Fruit fly (Drosophila melanogaster) whole organism, embryonic: ENCODE results near the gene CG3184.

Experiments used
- Abd-B ChIP-seq: fragments of 200-800 bp; sonication (Bioruptor generic); optimal IDR thresholded peaks from 2 replicates; lab custom pipeline; 2018; ENCODE audit warnings: missing biosample characterization, mild to moderate bottlenecking, missing genetic modification characterization, moderate library complexity
- Awh ChIP-seq: fragments of 200-800 bp; sonication (Bioruptor generic); IDR thresholded peaks from 2 replicates; pipeline ENCODE4, ENCODE4 v1.3.6; 2022; ENCODE audit warnings: missing biosample characterization, missing genetic modification characterization
- B-H2 ChIP-seq: fragments of 200-800 bp; sonication (Bioruptor generic); optimal IDR thresholded peaks from 2 replicates; lab custom pipeline; 2018; ENCODE audit warnings: missing biosample characterization, mild to moderate bottlenecking, missing genetic modification characterization
- BEAF-32 ChIP-seq: fragments of 200-800 bp; sonication (Bioruptor generic); optimal IDR thresholded peaks from 3 replicates; lab custom pipeline; 2017; ENCODE audit warnings: missing biosample characterization, missing genetic modification characterization, mild to moderate bottlenecking, moderate library complexity, missing genetic modification reagents
- CG10431 ChIP-seq: fragments of 200-800 bp; sonication (Bioruptor generic); optimal IDR thresholded peaks from 3 replicates; lab custom pipeline; 2018; ENCODE audit warnings: missing biosample characterization, mild to moderate bottlenecking, missing genetic modification characterization
- CG10543 ChIP-seq: fragments of 200-800 bp; sonication (Bioruptor generic); optimal IDR thresholded peaks from 3 replicates; lab custom pipeline; 2017; ENCODE audit warnings: missing biosample characterization, mild to moderate bottlenecking, missing genetic modification characterization, moderate library complexity
- CG10654 ChIP-seq: fragments of 200-800 bp; sonication (Bioruptor generic); optimal IDR thresholded peaks from 2 replicates; lab custom pipeline; 2016; ENCODE audit warnings: missing biosample characterization, missing genetic modification characterization
- CG11247 ChIP-seq: fragments of 200-800 bp; sonication (Bioruptor generic); IDR thresholded peaks from 2 replicates; pipeline ENCODE4 v1.3.6; 2022; ENCODE audit warnings: missing biosample characterization, missing genetic modification characterization
- CG12219 ChIP-seq: fragments of 200-800 bp; sonication (Bioruptor generic); optimal IDR thresholded peaks from 3 replicates; lab custom pipeline; 2018; ENCODE audit warnings: missing biosample characterization, mild to moderate bottlenecking, missing genetic modification characterization
- CG12391 ChIP-seq: fragments of 200-800 bp; sonication (Bioruptor generic); optimal IDR thresholded peaks from 3 replicates; lab custom pipeline; 2018; ENCODE audit warnings: missing biosample characterization, mild to moderate bottlenecking, missing genetic modification characterization, moderate library complexity
- CG15514 ChIP-seq: fragments of 200-800 bp; sonication (Bioruptor generic); optimal IDR thresholded peaks from 3 replicates; lab custom pipeline; 2017; ENCODE audit warnings: missing biosample characterization, missing genetic modification characterization, mild to moderate bottlenecking, moderate library complexity, missing genetic modification reagents
- CG1647 ChIP-seq: fragments of 200-800 bp; sonication (Bioruptor generic); optimal IDR thresholded peaks from 3 replicates; lab custom pipeline; 2016; ENCODE audit warnings: missing biosample characterization, missing genetic modification characterization
- CG17568 ChIP-seq: fragments of 200-800 bp; sonication (Bioruptor generic); optimal IDR thresholded peaks from 2 replicates; lab custom pipeline; 2018; ENCODE audit warnings: missing biosample characterization, mild to moderate bottlenecking, missing genetic modification characterization, moderate library complexity
- CG17829 ChIP-seq: fragments of 200-800 bp; optimal IDR thresholded peaks from 2 replicates; lab custom pipeline; 2019; ENCODE audit warnings: missing biosample characterization, mild to moderate bottlenecking, missing genetic modification characterization, moderate library complexity
- CG30403 ChIP-seq: fragments of 200-800 bp; sonication (Bioruptor generic); optimal IDR thresholded peaks from 3 replicates; lab custom pipeline; 2016; ENCODE audit warnings: missing biosample characterization, missing genetic modification characterization
- CG3065 ChIP-seq: fragments of 200-800 bp; sonication (Bioruptor generic); optimal IDR thresholded peaks from 2 replicates; lab custom pipeline; 2016; ENCODE audit warnings: missing biosample characterization, missing genetic modification characterization
- CG31365 ChIP-seq: fragments of 200-800 bp; sonication (Bioruptor generic); optimal IDR thresholded peaks from 2 replicates; lab custom pipeline; 2018; ENCODE audit warnings: missing biosample characterization, mild to moderate bottlenecking, missing genetic modification characterization
- CG33557 ChIP-seq: fragments of 200-800 bp; sonication (Bioruptor generic); optimal IDR thresholded peaks from 2 replicates; lab custom pipeline; 2019; ENCODE audit warnings: missing biosample characterization, mild to moderate bottlenecking, missing genetic modification characterization, moderate library complexity
- CG3407 ChIP-seq: fragments of 200-800 bp; sonication (Bioruptor generic); optimal IDR thresholded peaks from 2 replicates; lab custom pipeline; 2018; ENCODE audit warnings: missing biosample characterization, mild to moderate bottlenecking, missing genetic modification characterization
- CG6791 ChIP-seq: fragments of 200-800 bp; sonication (Bioruptor generic); IDR thresholded peaks from 3 replicates; pipeline ENCODE4 v1.3.6; 2022; ENCODE audit warnings: missing biosample characterization, missing genetic modification characterization; ENCODE audit not compliant: partially characterized antibody
- CG8089 ChIP-seq: fragments of 200-800 bp; sonication (Bioruptor generic); optimal IDR thresholded peaks from 3 replicates; lab custom pipeline; 2016; ENCODE audit warnings: missing biosample characterization, missing genetic modification characterization
- CG9797 ChIP-seq: fragments of 200-800 bp; sonication (Bioruptor generic); optimal IDR thresholded peaks from 3 replicates; lab custom pipeline; 2018; ENCODE audit warnings: missing biosample characterization, mild to moderate bottlenecking, missing genetic modification characterization
- CG9876 ChIP-seq: fragments of 200-800 bp; sonication (Bioruptor generic); optimal IDR thresholded peaks from 2 replicates; lab custom pipeline; 2016; ENCODE audit warnings: missing biosample characterization, missing genetic modification characterization
- H2.0 ChIP-seq: fragments of 200-800 bp; sonication (Bioruptor generic); IDR thresholded peaks from 2 replicates; pipeline ENCODE4 v1.3.6; 2022; ENCODE audit warnings: missing biosample characterization, missing genetic modification characterization
- Hr3 ChIP-seq: fragments of 200-800 bp; sonication (Bioruptor generic); optimal IDR thresholded peaks from 3 replicates; lab custom pipeline; 2016; ENCODE audit warnings: missing biosample characterization, missing genetic modification characterization
- Max ChIP-seq: fragments of 200-800 bp; sonication (Bioruptor generic); optimal IDR thresholded peaks from 2 replicates; lab custom pipeline; 2016; ENCODE audit warnings: missing biosample characterization, mild to moderate bottlenecking, missing genetic modification characterization
- Myb ChIP-seq: fragments of 200-800 bp; sonication (Bioruptor generic); optimal IDR thresholded peaks from 2 replicates; lab custom pipeline; 2016; ENCODE audit warnings: missing biosample characterization, missing genetic modification characterization
- Oli ChIP-seq: fragments of 200-800 bp; sonication (Bioruptor generic); optimal IDR thresholded peaks from 2 replicates; lab custom pipeline; 2018; ENCODE audit warnings: missing biosample characterization, mild to moderate bottlenecking, missing genetic modification characterization, moderate library complexity
- Xrp1 ChIP-seq: fragments of 200-800 bp; sonication (Bioruptor generic); IDR thresholded peaks from 2 replicates; pipeline ENCODE4 v1.3.6; 2022; ENCODE audit warnings: missing biosample characterization, missing genetic modification characterization
- bowl ChIP-seq: fragments of 200-800 bp; sonication (Bioruptor generic); IDR thresholded peaks from 2 replicates; pipeline ENCODE4 v1.3.6; 2022; ENCODE audit warnings: missing biosample characterization, missing genetic modification characterization
- br ChIP-seq: fragments of >200 bp; optimal IDR thresholded peaks from 2 replicates; lab custom pipeline; 2017
- dm ChIP-seq: fragments of 200-800 bp; sonication (Bioruptor generic); optimal IDR thresholded peaks from 3 replicates; lab custom pipeline; 2016; ENCODE audit warnings: missing biosample characterization, missing genetic modification characterization
- dmrt99B ChIP-seq: fragments of 200-800 bp; sonication (Bioruptor generic); optimal IDR thresholded peaks from 2 replicates; lab custom pipeline; 2018; ENCODE audit warnings: missing biosample characterization, mild to moderate bottlenecking, missing genetic modification characterization, moderate library complexity
- emc ChIP-seq: fragments of 200-800 bp; sonication (Bioruptor generic); optimal IDR thresholded peaks from 2 replicates; lab custom pipeline; 2016; ENCODE audit warnings: missing biosample characterization, missing genetic modification characterization
- esg ChIP-seq: fragments of 200-800 bp; sonication (Bioruptor generic); conservative IDR thresholded peaks from 2 replicates; pipeline ENCODE4 v1.3.6; 2022; ENCODE audit warnings: missing biosample characterization, missing genetic modification characterization
- ewg ChIP-seq: fragments of 200-800 bp; sonication (Bioruptor generic); optimal IDR thresholded peaks from 3 replicates; lab custom pipeline; 2017; ENCODE audit warnings: mild to moderate bottlenecking, missing biosample characterization, missing genetic modification reagents, missing genetic modification characterization
- gce ChIP-seq: fragments of 200-800 bp; sonication (Bioruptor generic); IDR thresholded peaks from 3 replicates; pipeline ENCODE4 v1.3.6; 2022; ENCODE audit warnings: missing biosample characterization, missing genetic modification characterization
- hkb ChIP-seq, 2 experiments: fragments of 200-800 bp in 1 of 2; fragments of >200 bp in 1 of 2; sonication (Bioruptor generic) in 1 of 2; IDR thresholded peaks in 1 of 2; optimal IDR thresholded peaks in 1 of 2; 2 replicates each; pipeline versions ENCODE4 v1.3.6 to Lab custom; 2017 to 2022; ENCODE audit warnings: missing biosample characterization in 1 of 2, missing genetic modification characterization in 1 of 2
- hth ChIP-seq: fragments of >200 bp; optimal IDR thresholded peaks from 2 replicates; lab custom pipeline; 2017; ENCODE audit warnings: inconsistent platforms
- oc ChIP-seq: fragments of 200-800 bp; sonication (Bioruptor generic); optimal IDR thresholded peaks from 2 replicates; lab custom pipeline; 2018; ENCODE audit warnings: missing biosample characterization, mild to moderate bottlenecking, missing genetic modification characterization, moderate library complexity
- pan ChIP-seq, 4 experiments: fragments of >200 bp in 3 of 4; fragments of 200-800 bp in 1 of 4; sonication (Bioruptor generic) in 1 of 4; optimal IDR thresholded peaks in 3 of 4; IDR thresholded peaks in 1 of 4; 2 replicates each; pipeline versions ENCODE4 v1.3.6 to Lab custom; 2017 to 2022; ENCODE audit warnings: missing biosample characterization in 2 of 4, missing genetic modification characterization in 2 of 4, mixed read lengths in 1 of 4
- pros ChIP-seq: fragments of 200-800 bp; sonication (Bioruptor generic); optimal IDR thresholded peaks from 3 replicates; lab custom pipeline; 2019; ENCODE audit warnings: missing biosample characterization, mild to moderate bottlenecking, missing genetic modification characterization, moderate library complexity
- psq ChIP-seq: fragments of 200-800 bp; sonication (Bioruptor generic); optimal IDR thresholded peaks from 2 replicates; lab custom pipeline; 2017; ENCODE audit warnings: missing biosample characterization, missing genetic modification characterization
- rib ChIP-seq: fragments of 200-800 bp; sonication (Bioruptor generic); IDR thresholded peaks from 2 replicates; pipeline ENCODE4 v1.3.6; 2022; ENCODE audit warnings: missing biosample characterization, missing genetic modification characterization
- slp2 ChIP-seq: fragments of 200-800 bp; sonication (Bioruptor generic); optimal IDR thresholded peaks from 2 replicates; lab custom pipeline; 2016; ENCODE audit warnings: missing biosample characterization, missing genetic modification characterization
- tx ChIP-seq: fragments of 200-800 bp; sonication (Bioruptor generic); optimal IDR thresholded peaks from 2 replicates; lab custom pipeline; 2016; ENCODE audit warnings: missing biosample characterization, missing genetic modification characterization
- vnd ChIP-seq: fragments of 200-800 bp; sonication (Bioruptor generic); IDR thresholded peaks from 3 replicates; pipeline ENCODE4 v1.3.6; 2022; ENCODE audit warnings: missing biosample characterization, missing genetic modification characterization; ENCODE audit not compliant: partially characterized antibody
- zf30C ChIP-seq: fragments of 200-800 bp; sonication (Bioruptor generic); optimal IDR thresholded peaks from 3 replicates; lab custom pipeline; 2018; ENCODE audit warnings: missing biosample characterization, mild to moderate bottlenecking, missing genetic modification characterization

The CG3184 gene

DNA sequence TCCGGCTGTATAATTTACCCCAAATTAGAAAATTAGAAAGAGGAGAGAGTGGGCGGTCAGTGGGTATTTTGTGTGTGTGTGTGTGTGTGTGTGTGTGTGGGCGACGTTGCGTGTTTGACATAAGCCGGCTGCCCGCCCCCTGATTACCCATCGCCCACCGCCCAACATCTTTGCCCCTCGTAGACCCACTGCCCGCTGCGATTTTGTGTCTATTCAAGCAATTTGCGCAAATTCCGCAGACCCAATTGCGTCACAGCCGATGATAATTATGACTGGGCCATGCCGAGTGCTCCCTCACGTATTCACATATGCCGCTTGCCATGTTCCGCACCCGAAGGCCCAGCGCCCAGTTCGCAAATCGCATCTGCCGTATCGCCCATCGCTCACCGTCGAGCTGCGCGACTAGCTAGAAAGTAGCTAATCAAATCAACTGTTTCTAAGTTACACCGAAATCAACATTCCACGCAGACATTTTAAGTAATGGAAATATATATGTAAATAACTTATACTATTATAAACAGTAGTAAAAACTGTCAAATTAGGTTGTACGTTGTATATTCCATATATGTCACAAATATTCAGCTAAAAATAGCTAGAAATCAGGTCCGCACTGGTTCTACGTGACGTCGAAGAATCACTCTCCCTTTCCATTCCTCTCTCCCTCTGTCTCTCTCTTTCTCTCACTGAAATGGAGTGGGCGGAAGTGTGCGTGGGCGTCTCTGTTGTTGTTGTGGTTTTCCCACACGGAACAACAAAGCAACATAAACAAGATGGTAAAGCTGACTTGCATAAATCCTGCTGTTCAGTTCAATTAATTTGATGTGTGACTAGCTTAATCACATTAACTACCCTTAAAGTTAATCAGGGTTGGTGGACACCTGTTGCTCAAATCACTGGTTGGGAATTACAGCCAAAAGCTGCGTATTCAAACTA, 31.7 kb downstream of the CG3184 start (continued):
- TF ChIP-seq pan (optimal IDR thresholded peaks at IDR 0.05; lab: Kevin White, UChicago) (no peak), pan (GFP tag; optimal IDR thresholded peaks at IDR 0.05 in 1 of 2, IDR thresholded peaks at IDR 0.05 in 1 of 2) (no peak), CG33557 (peak; percentile 10), bowl (GFP tag; lab: Robert Waterston, UW) (no peak), dm (GFP tag; lab: Kevin White, UChicago) (no peak), Max (GFP tag; lab: Kevin White, UChicago) (peak; percentile 15), slp2 (GFP tag; lab: Kevin White, UChicago) (no peak), Xrp1 (peak; percentile 63), zf30C (no peak), CG10431 (GFP tag; lab: Kevin White, UChicago) (peak; percentile 21), emc (GFP tag; lab: Kevin White, UChicago) (no peak), CG30403 (GFP tag; lab: Kevin White, UChicago) (peak; percentile 35), tx (no peak), hth (no peak), H2.0 (no peak), vnd (no peak), CG8089 (GFP tag; lab: Kevin White, UChicago) (no peak), CG31365 (tag; lab: Kevin White, UChicago) (no peak), Awh (GFP tag; lab: Robert Waterston, UW) (no peak), hkb (optimal IDR thresholded peaks at IDR 0.05; lab: Kevin White, UChicago) (no peak), hkb (GFP tag; IDR thresholded peaks at IDR 0.05; lab: Robert Waterston, UW) (peak; percentile 64), rib (GFP tag; lab: Robert Waterston, UW) (peak; percentile 54; the same call in 1 of the 2 replicates), pros (GFP tag; lab: Kevin White, UChicago) (no peak), CG10654 (GFP tag; lab: Kevin White, UChicago) (no peak), CG3407 (GFP tag; lab: Kevin White, UChicago) (no peak), CG17829 (tag; lab: Kevin White, UChicago) (peak; percentile 17), CG1647 (no peak), CG17568 (peak; percentile 30), Abd-B (GFP tag; lab: Kevin White, UChicago) (no peak), CG9876 (GFP tag; lab: Kevin White, UChicago) (no peak), CG11247 (GFP tag; lab: Robert Waterston, UW) (no peak), esg (GFP tag; lab: Robert Waterston, UW) (no peak; the same call in 1 of the 2 replicates), BEAF-32 (peak; percentile 11), br (lab: Kevin White, UChicago) (no peak), B-H2 (peak; percentile 69), ewg (GFP tag; lab: Kevin White, UChicago) (no peak), CG3065 (no peak), dmrt99B (peak; percentile 49), CG6791 (GFP tag; lab: Robert Waterston, UW) (no peak), oc (tag; lab: Kevin White, UChicago) (no peak), CG12391 (peak; percentile 63), CG12219 (GFP tag; lab: Kevin White, UChicago) (peak; percentile 30), psq (GFP tag; lab: Kevin White, UChicago) (no peak), CG15514 (GFP tag; lab: Kevin White, UChicago) (peak; percentile 61), Myb (no peak), Hr3 (peak; percentile 10), CG10543 (peak; percentile 83), Oli (peak; percentile 40), CG9797 (GFP tag; lab: Kevin White, UChicago) (no peak), gce (GFP tag; lab: Robert Waterston, UW) (0 out of 3 replicates have a peak, but pooled peaks have one; percentile 13)
